Fruit fly (Drosophila melanogaster) whole organism, prepupa: ENCODE data around the gene CG17855.

Experiments
- CG10669 ChIP-seq: fragments of 200-800 bp; sonication (Bioruptor generic); optimal IDR thresholded peaks from 3 replicates; lab custom pipeline; 2018; ENCODE audit warnings: missing biosample characterization, mild to moderate bottlenecking, missing genetic modification characterization, moderate library complexity
- CG11294 ChIP-seq: fragments of 200-800 bp; sonication (Bioruptor generic); IDR thresholded peaks from 2 replicates; pipeline ENCODE4 v1.3.6; 2022; ENCODE audit warnings: missing biosample characterization, missing genetic modification characterization
- CG16779 ChIP-seq: fragments of 200-800 bp; sonication (Bioruptor generic); optimal IDR thresholded peaks from 3 replicates; lab custom pipeline; 2017; ENCODE audit warnings: missing biosample characterization, mild to moderate bottlenecking, missing genetic modification characterization
- CG3032 ChIP-seq: fragments of 200-800 bp; optimal IDR thresholded peaks from 2 replicates; lab custom pipeline; 2019; ENCODE audit warnings: missing biosample characterization, mild to moderate bottlenecking, missing genetic modification characterization, moderate library complexity
- CG31627 ChIP-seq: fragments of 200-800 bp; sonication (Bioruptor generic); optimal IDR thresholded peaks from 3 replicates; lab custom pipeline; 2016; ENCODE audit warnings: missing biosample characterization, missing genetic modification characterization
- CG32006 ChIP-seq: fragments of 200-800 bp; sonication (Bioruptor generic); optimal IDR thresholded peaks from 3 replicates; lab custom pipeline; 2017; ENCODE audit warnings: missing biosample characterization, mild to moderate bottlenecking, missing genetic modification characterization
- CG34406 ChIP-seq: fragments of 200-800 bp; sonication (Bioruptor generic); optimal IDR thresholded peaks from 3 replicates; lab custom pipeline; 2016; ENCODE audit warnings: missing biosample characterization, missing genetic modification characterization
- CG3919 ChIP-seq: fragments of 200-800 bp; sonication (Bioruptor generic); optimal IDR thresholded peaks from 3 replicates; lab custom pipeline; 2016; ENCODE audit warnings: missing biosample characterization, missing genetic modification characterization
- CG6163 ChIP-seq: fragments of 200-800 bp; sonication (Bioruptor generic); IDR thresholded peaks from 3 replicates; pipeline ENCODE4 v1.3.6; 2022; ENCODE audit warnings: missing biosample characterization, missing genetic modification characterization
- CG6276 ChIP-seq: fragments of 200-800 bp; sonication (Bioruptor generic); optimal IDR thresholded peaks from 2 replicates; lab custom pipeline; 2017; ENCODE audit warnings: missing biosample characterization, mild to moderate bottlenecking, missing genetic modification characterization
- CG6854 ChIP-seq: fragments of 200-800 bp; sonication (Bioruptor generic); optimal IDR thresholded peaks from 2 replicates; lab custom pipeline; 2017; ENCODE audit warnings: missing biosample characterization, mild to moderate bottlenecking, missing genetic modification characterization
- CG7368 ChIP-seq: fragments of 200-800 bp; sonication (Bioruptor generic); optimal IDR thresholded peaks from 3 replicates; lab custom pipeline; 2016; ENCODE audit warnings: missing biosample characterization, missing genetic modification characterization
- CG8632 ChIP-seq: fragments of 200-800 bp; sonication (Bioruptor generic); optimal IDR thresholded peaks from 3 replicates; lab custom pipeline; 2016; ENCODE audit warnings: missing biosample characterization, missing genetic modification characterization
- Eip78C ChIP-seq: fragments of 200-800 bp; sonication (Bioruptor generic); peaks from one replicate; lab custom pipeline; 2016; ENCODE audit warnings: missing biosample characterization, missing genetic modification characterization
- Eip93F ChIP-seq: fragments of 200-800 bp; sonication (Bioruptor generic); optimal IDR thresholded peaks from 2 replicates; lab custom pipeline; 2016; ENCODE audit warnings: missing biosample characterization, mild to moderate bottlenecking, missing genetic modification characterization
- Ets96B ChIP-seq: fragments of 200-800 bp; optimal IDR thresholded peaks from 2 replicates; lab custom pipeline; 2019; ENCODE audit warnings: missing biosample characterization, mild to moderate bottlenecking, missing genetic modification characterization, moderate library complexity
- Hr39 ChIP-seq: fragments of 200-800 bp; sonication (Bioruptor generic); optimal IDR thresholded peaks from 2 replicates; lab custom pipeline; 2016; ENCODE audit warnings: missing biosample characterization, missing genetic modification characterization
- OdsH ChIP-seq: fragments of 200-800 bp; sonication (Bioruptor generic); optimal IDR thresholded peaks from 3 replicates; lab custom pipeline; 2016; ENCODE audit warnings: missing biosample characterization, missing genetic modification characterization
- Sox102F ChIP-seq: fragments of 200-800 bp; sonication (Bioruptor generic); optimal IDR thresholded peaks from 2 replicates; lab custom pipeline; 2016; ENCODE audit warnings: missing biosample characterization, mild to moderate bottlenecking, missing genetic modification characterization
- Sox14 ChIP-seq: fragments of 200-800 bp; sonication (Bioruptor generic); optimal IDR thresholded peaks from 3 replicates; lab custom pipeline; 2016; ENCODE audit warnings: missing biosample characterization, missing genetic modification characterization
- cyc ChIP-seq: fragments of 200-800 bp; sonication (Bioruptor generic); optimal IDR thresholded peaks from 3 replicates; lab custom pipeline; 2016; ENCODE audit warnings: missing biosample characterization, missing genetic modification characterization
- eg ChIP-seq: fragments of 200-800 bp; sonication (Bioruptor generic); IDR thresholded peaks from 3 replicates; pipeline ENCODE4 v1.3.6; 2022; ENCODE audit warnings: missing biosample characterization, missing genetic modification characterization
- fd59A ChIP-seq: fragments of 200-800 bp; sonication (Bioruptor generic); optimal IDR thresholded peaks from 2 replicates; lab custom pipeline; 2017; ENCODE audit warnings: missing biosample characterization, mild to moderate bottlenecking, missing genetic modification characterization, missing genetic modification reagents
- fd85E ChIP-seq: fragments of 200-800 bp; sonication (Bioruptor generic); optimal IDR thresholded peaks from 3 replicates; lab custom pipeline; 2016; ENCODE audit warnings: missing biosample characterization, missing genetic modification characterization
- net ChIP-seq: fragments of 200-800 bp; sonication (Bioruptor generic); optimal IDR thresholded peaks from 3 replicates; lab custom pipeline; 2016; ENCODE audit warnings: missing biosample characterization, missing genetic modification characterization
- pdm3 ChIP-seq: fragments of 200-800 bp; sonication (Bioruptor generic); optimal IDR thresholded peaks from 3 replicates; lab custom pipeline; 2016; ENCODE audit warnings: missing biosample characterization, missing genetic modification characterization
- salr ChIP-seq, 2 experiments: fragments of 200-800 bp; sonication (Bioruptor generic); optimal IDR thresholded peaks; 3 replicates each; lab custom pipeline; 2016 to 2018; ENCODE audit warnings: missing biosample characterization in 2 of 2, missing genetic modification characterization in 2 of 2, mild to moderate bottlenecking in 1 of 2
- spab ChIP-seq: fragments of 200-800 bp; sonication (Bioruptor generic); optimal IDR thresholded peaks from 2 replicates; lab custom pipeline; 2017; ENCODE audit warnings: missing biosample characterization, mild to moderate bottlenecking, missing genetic modification characterization, missing genetic modification reagents
- svp ChIP-seq: fragments of 200-800 bp; sonication (Bioruptor generic); peaks from one replicate; lab custom pipeline; 2016; ENCODE audit warnings: missing biosample characterization, missing genetic modification characterization
- topi ChIP-seq: fragments of 200-800 bp; sonication (Bioruptor generic); optimal IDR thresholded peaks from 3 replicates; lab custom pipeline; 2016; ENCODE audit warnings: missing biosample characterization, missing genetic modification characterization

The CG17855 gene

dm6 chr2L:9584098-9584703, 43.9 kb downstream of the CG17855 start:
- no peak for TF ChIP-seq CG10669 (GFP tag; lab: Kevin White, UChicago)
- TF ChIP-seq CG31627 = no peak
- no peak for TF ChIP-seq CG3032
- TF ChIP-seq CG34406 (GFP tag; lab: Kevin White, UChicago) = no peak
- no peak for TF ChIP-seq net (GFP tag; lab: Kevin White, UChicago)
- TF ChIP-seq CG16779 (tag; lab: Kevin White, UChicago) = no peak
- TF ChIP-seq svp (GFP tag; lab: Kevin White, UChicago) = no peak
- no peak for TF ChIP-seq CG3919 (GFP tag; lab: Kevin White, UChicago)
- TF ChIP-seq Sox14 (GFP tag; lab: Kevin White, UChicago) = no peak
- TF ChIP-seq pdm3 (GFP tag; lab: Kevin White, UChicago) = no peak
- no peak for TF ChIP-seq CG11294 (GFP tag; lab: Robert Waterston, UW)
- no peak for TF ChIP-seq cyc (GFP tag; lab: Kevin White, UChicago)
- no peak for TF ChIP-seq spab (GFP tag; lab: Kevin White, UChicago)
- TF ChIP-seq fd59A (GFP tag; lab: Kevin White, UChicago) = no peak

- TF ChIP-seq Hr39 (GFP tag; lab: Kevin White, UChicago) = no peak
- no peak for TF ChIP-seq Ets96B (tag; lab: Kevin White, UChicago)
- TF ChIP-seq CG6163 (GFP tag; lab: Robert Waterston, UW) = no peak
- TF ChIP-seq CG6276 = no peak
- no peak for TF ChIP-seq CG7368 (GFP tag; lab: Kevin White, UChicago)
- no peak for TF ChIP-seq topi (GFP tag; lab: Kevin White, UChicago)
- TF ChIP-seq OdsH (GFP tag; lab: Kevin White, UChicago) = no peak
- TF ChIP-seq Eip78C (GFP tag; lab: Kevin White, UChicago) = no peak
- TF ChIP-seq pdm3 (GFP tag; lab: Kevin White, UChicago) = no peak
- TF ChIP-seq CG3919 (GFP tag; lab: Kevin White, UChicago) = no peak
- no peak for TF ChIP-seq CG8632
- no peak for TF ChIP-seq salr (GFP tag; optimal IDR thresholded peaks at IDR 0.05; lab: Kevin White, UChicago)
- no peak for TF ChIP-seq net (GFP tag; lab: Kevin White, UChicago)
Measured at dm6 chr2L:9585942-9586341, 45.6 kb downstream of the CG17855 start.

- no peak for TF ChIP-seq svp (GFP tag; lab: Kevin White, UChicago)
Measured at dm6 chr2L:9589176-9589575, 48.9 kb downstream of the CG17855 start, which contains the start of gene CG3841. CG3841 (plus strand) TSS chr2L:9589476.

dm6 chr2L:9591146-9591545, 50.8 kb downstream of the CG17855 start:
- no peak for TF ChIP-seq CG16779 (tag; lab: Kevin White, UChicago)
- no peak for TF ChIP-seq CG32006 (GFP tag; lab: Kevin White, UChicago)
- TF ChIP-seq CG6854 = no peak
- no peak for TF ChIP-seq svp (GFP tag; lab: Kevin White, UChicago)
- no peak for TF ChIP-seq fd85E
- TF ChIP-seq Eip93F (GFP tag; lab: Kevin White, UChicago) = no peak
- TF ChIP-seq CG3919 (GFP tag; lab: Kevin White, UChicago) = no peak
- no peak for TF ChIP-seq cyc (GFP tag; lab: Kevin White, UChicago)
- TF ChIP-seq Ets96B (tag; lab: Kevin White, UChicago) = no peak
- TF ChIP-seq Sox102F (GFP tag; lab: Kevin White, UChicago) = no peak
- no peak for TF ChIP-seq eg (GFP tag; lab: Robert Waterston, UW)
